Worm (Caenorhabditis elegans) whole organism, dauer: ENCODE data around the gene T14B4.9.
"Not testable (repeated sequence)": the region's sequence is repeated elsewhere in the genome, so short reads cannot be mapped to it uniquely, and the experiment has no call there.

Experiments used
- unc-62 ChIP-seq: sonication (generic microtip); optimal IDR thresholded peaks from 2 replicates; lab custom pipeline; 2017; ENCODE audit warnings: missing biosample characterization, missing genetic modification reagents, missing genetic modification characterization

The T14B4.9 gene

DNA sequence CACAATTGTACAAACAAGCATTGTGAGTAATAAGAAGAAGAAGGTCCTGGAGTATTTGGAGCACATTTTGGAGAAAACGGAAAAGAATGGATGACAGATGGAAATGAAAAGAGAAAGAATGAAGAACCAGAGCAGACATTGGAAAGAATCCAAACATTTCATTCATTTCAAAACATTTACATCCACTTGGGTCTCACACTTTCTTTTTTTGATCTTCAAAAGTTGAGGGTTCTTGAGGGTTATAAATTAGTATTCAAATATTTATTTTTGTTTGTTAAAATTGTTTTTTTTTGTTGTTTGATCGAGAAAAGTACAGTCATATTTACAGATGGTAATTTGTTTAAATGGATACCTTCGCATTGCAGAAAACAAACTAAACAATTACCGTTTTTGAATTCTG is at the start of gene T14B4.9:
T14B4.9 (minus strand) TSS at position 101 of the 400 bp plus-strand sequence.
- TF ChIP-seq unc-62 (GFP tag; lab: Kevin White, UChicago): no peak

DNA sequence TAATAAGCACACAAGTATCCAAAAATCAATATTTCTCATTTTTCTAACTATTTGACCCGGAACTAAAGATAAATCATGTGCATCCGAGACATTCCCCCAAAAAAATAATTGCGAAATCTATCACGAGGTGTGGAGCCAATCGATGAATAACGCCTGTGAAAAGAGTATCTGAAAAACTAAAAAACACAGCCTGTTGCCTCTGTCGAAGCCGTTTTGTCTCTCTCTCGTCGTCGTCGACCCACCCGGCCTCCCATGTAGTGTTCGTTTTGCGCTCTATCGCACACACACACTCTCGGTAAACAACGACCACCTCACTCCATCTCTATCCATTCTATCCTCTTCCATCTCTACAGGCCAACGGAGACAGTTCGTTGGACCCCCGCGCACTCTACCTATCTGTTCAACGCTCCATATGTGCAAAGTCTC is 49.1 kb upstream of the T14B4.9 start:
- TF ChIP-seq unc-62 (GFP tag; lab: Kevin White, UChicago): no peak

DNA sequence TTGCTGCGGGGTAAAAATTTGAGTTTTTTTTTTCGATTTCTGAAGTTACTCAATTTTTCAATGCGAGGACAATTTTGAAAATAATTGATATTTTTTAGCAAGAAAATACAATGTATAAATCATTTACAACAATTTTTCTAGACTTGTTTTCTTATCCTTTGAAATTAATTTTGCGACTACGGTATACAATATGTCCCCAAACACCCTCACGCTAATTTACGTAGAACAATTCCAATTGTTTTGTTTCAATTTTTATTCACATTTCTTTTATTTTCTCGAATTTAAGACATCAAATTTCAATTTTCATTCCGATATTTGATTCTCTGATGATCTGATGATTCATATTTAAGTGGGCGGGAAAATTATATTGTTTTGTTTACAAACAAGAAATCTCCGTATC is 48.4 kb upstream of the T14B4.9 start:
- no peak for TF ChIP-seq unc-62 (GFP tag; lab: Kevin White, UChicago)

DNA sequence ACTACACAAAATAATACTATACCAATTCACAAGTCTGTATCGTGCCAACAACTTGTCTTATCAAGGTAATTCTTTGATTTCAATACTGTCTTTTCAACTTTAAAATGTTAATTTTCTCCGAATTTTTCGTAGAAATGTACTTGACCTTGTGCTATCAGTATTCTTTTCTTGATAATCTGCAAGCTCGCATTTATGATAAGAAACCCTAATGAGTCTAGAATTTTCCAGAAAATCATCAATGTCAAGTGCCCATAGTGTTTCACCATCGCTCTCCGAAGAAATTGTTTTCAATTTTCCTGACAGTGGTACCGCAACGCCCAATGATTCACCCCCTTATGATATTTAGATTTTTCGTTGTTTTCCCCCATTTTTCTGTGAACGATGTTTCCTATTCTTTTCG is 47.6 kb upstream of the T14B4.9 start:
- no peak for TF ChIP-seq unc-62 (GFP tag; lab: Kevin White, UChicago)

DNA sequence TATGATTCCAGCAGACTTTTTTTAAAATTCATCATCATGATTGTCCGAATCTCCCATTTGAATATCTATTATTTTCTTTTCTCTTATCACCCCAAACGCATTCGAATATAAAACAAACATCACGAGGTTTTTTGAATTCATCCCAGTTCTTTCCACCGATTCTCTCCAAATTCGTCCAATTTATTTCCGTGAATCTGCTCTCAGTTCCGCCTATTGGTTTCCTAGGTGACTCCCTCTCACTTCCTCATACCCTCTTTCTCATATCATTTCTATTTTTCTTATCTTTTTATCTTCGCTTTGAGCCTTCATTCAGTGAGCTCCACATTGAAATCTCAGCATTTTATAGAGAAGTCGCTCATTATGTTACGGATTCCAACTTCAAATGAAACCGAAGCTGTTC is 45.5 kb upstream of the T14B4.9 start, which contains the start of gene T13C2.7:
T13C2.7 (plus strand) TSS at position 301 of the 400 bp plus-strand sequence.
- TF ChIP-seq unc-62 (GFP tag; lab: Kevin White, UChicago): no peak

DNA sequence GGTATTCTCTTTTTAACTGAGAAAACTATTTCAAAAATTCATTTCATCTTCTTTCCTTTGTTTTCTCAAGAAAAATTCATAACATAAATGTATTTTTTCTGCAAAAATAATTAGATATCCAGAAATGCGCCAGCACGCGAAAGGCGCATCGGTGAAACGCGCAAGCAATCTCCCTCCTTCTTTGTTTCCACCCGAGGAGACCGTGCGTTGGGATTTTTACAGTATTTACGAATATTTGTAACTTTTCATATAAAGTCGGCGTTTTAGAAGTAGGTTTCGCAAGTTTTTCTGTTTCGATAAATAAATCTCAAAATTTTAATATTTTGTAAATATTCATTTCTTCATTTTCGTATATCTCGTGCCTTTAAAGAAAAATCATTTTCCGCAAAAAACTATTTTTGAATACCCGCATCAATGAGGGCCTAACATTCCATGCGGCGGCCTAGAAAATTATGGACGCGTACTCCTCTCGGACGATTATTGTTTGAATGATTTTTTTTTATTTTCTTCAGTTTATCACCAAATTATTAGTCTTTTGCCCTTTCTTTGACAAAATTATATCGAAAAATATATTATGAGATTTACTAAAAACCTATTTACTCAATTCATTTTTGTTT is 42.9 kb upstream of the T14B4.9 start, which contains the start of gene ssup-72:
ssup-72 (plus strand) TSS at position 181 of the 617 bp plus-strand sequence.
- TF ChIP-seq unc-62 (GFP tag; lab: Kevin White, UChicago): no peak

DNA sequence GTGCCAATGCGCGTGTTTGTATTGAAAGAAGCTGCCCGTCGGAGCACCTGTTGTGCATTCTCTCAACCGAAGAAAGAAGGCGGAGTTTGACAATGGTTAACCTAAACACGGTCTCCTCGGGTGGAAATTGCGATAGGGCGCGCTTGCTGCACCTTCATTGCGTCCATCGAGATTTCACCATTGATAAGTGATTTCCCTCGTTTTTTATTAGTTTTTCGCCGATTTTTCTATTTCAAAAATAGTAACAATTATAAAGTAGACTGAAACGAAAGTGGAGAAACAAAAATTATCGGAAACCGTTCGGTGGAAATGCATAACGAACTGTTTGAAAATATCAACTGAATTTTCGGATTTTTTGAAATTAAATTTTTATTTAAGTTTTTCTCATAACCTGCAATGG is 41.5 kb upstream of the T14B4.9 start, which contains the start of gene agr-1:
agr-1 (minus strand) TSS at position 101 of the 400 bp plus-strand sequence.
- TF ChIP-seq unc-62 (GFP tag; lab: Kevin White, UChicago): not testable (repeated sequence)

DNA sequence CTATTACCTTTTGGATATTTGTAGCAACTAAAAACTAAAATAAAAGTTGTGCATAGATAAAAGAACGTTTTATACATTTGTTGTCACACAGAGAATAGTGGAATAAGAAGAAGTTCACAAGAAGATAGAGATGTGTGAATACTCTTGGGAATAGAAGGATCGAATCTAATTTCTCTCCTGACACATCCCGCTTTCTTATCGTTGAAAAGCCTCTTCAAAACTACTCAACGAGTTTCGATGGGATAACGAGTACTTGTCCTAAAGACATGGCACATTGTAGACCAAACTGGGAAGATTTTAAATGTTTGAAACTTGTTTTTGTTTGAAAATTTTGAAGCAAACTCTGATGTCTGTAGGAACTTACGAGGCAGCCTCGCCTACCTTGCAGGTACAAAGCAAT is 38.9 kb upstream of the T14B4.9 start:
- TF ChIP-seq unc-62 (GFP tag; lab: Kevin White, UChicago): no peak

DNA sequence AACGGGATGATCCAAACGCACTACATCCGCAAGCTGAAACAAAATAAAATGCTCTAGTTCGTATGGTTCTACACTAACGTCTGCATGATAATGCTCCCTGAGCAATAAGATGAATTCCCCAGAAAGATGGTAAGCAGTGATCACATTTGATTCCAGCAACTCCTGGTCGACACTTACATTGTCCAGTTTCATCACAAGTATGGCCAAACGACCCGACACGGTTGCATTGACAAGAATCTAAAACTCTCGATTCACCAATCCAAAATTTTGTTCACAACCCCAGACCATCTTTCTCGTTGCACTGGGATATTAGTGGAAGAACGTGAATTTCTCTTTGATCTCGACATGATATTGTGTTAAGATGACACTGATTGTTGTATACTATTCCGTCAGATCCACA is 36.4 kb upstream of the T14B4.9 start:
- no peak for TF ChIP-seq unc-62 (GFP tag; lab: Kevin White, UChicago)

DNA sequence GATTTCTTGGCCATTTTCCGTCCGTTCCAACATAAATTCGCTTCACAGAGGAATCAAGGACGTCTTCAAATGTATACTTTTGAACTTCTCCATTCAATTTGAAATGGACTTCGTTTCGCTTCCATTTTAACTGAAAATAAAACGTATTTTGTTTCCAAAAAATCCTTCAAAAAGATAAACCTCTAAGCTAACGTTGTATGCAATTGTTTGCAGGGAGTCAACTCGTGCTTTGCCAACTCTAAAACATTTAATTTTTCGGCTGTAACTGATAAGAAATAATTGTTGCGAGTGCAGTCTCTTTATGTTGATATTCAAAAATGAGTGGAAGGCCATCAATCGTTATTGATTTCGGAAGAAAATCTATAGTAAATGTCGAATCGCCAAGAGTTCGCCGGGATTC is 34.4 kb upstream of the T14B4.9 start, which contains the start of gene F41G3.18:
F41G3.18 (plus strand) TSS at position 301 of the 400 bp plus-strand sequence.
- TF ChIP-seq unc-62 (GFP tag; lab: Kevin White, UChicago): no peak

DNA sequence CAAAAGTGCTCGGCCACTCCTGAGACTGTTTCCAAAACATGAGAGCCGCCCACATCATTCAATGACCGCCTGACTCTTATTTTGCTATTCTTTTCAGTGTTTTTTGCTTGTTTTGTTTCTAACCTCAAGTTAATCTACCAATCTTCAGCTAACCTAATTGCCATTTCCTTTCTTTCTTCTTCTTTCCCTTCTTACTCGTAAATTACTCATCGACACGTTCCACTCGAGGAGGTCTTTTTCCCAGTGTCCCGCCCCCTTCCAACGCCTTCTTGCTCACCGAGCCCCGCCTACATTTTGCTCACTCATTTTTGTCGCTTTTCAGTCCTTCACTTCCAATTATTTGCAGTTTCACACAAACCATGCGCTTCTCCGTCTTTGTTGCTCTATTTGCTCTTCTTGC is 31.1 kb upstream of the T14B4.9 start, which contains the start of gene nlp-50:
nlp-50 (plus strand) TSS at position 301 of the 400 bp plus-strand sequence.
- no peak for TF ChIP-seq unc-62 (GFP tag; lab: Kevin White, UChicago)

DNA sequence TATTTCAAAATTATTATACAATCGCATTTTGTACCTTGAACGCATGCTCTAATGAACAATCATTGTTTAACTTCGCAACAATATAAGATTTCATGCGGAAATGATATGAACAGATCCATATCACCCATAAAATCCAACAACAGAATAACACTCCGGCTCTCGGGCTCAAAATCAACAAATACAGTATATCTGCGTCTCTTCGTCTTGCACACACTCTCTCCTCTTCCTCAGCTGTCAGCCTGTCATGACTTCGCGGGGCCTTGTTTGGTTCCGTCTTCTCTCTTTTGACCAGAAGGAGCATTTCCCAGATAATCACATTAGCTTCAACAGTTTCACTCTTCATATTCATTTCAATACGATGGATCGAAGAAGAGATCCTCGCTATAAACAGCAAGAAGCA is 22.6 kb upstream of the T14B4.9 start, which contains the start of gene F41G3.3:
F41G3.3 (plus strand) TSS at position 301 of the 400 bp plus-strand sequence.
- TF ChIP-seq unc-62 (GFP tag; lab: Kevin White, UChicago): no peak

DNA sequence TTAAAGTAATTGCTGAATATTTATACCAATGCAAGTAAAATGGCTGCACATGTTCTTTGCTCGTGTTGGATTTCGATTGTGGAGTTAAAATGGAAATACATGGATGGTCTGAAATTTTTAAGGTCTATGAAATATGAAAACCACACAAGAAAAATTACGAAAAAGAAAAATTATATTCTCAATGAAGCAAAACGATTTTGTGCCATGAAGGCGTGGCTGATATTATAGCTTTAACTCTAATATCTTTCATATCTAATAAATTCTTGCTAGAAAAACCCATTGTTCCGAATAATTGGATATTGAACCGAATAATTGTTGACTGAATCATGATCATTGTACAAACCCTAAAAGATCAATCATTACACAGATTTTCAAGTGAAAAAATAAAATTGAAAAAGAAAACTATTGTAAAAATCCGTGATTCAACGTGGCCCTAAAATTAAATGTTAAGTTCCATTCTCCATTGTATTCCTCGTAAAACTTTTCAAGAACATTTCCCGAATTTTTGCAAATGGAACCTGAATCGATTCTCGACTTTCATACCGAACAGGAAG is 21.1 kb upstream of the T14B4.9 start, which contains the start of the genes srx-95 and fis-1:
srx-95 (minus strand) TSS at position 101 of the 554 bp plus-strand sequence.
fis-1 (plus strand) TSS at position 504 of the 554 bp plus-strand sequence.
- TF ChIP-seq unc-62 (GFP tag; lab: Kevin White, UChicago): no peak

DNA sequence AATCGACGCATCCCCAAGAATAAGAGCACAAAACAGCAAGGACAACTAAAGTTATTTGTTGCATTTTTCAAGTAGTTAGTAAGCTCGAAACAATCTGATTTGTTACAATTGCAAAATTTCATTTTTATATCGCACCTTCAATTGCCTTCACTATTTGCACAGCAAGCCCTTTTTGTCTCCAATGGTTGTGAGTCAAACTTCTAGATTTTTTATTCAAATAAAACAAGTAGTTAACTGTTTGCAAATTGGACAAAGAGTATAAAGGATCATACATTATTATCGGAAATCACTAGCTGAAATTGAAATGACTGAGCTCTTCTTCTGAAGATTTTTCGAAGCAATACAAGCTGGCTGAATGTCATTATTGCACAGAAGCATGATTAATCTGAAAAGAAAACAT is 19.2 kb upstream of the T14B4.9 start, which contains the start of gene F41G3.21:
F41G3.21 (minus strand) TSS at position 101 of the 400 bp plus-strand sequence.
- TF ChIP-seq unc-62 (GFP tag; lab: Kevin White, UChicago): no peak

DNA sequence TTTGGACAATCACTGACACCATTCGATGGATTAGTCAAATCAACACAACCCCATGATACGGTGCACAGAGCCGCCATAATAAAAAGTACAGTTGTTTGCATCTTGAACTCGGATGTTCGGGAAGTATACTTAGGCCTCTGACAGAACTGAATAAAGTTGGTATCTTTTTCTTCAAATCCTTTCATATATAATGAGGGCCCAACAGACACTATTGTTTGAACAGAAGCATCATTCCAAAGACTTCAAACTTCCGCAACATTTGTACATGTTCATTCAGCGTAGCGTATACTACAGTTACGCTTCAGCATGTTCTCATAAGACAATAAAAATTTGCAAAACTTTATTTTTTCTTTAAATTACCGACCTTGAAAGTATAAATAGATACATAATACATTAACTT is 18.4 kb upstream of the T14B4.9 start, which contains the start of gene F41G3.19:
F41G3.19 (minus strand) TSS at position 101 of the 400 bp plus-strand sequence.
- TF ChIP-seq unc-62 (GFP tag; lab: Kevin White, UChicago): no peak

DNA sequence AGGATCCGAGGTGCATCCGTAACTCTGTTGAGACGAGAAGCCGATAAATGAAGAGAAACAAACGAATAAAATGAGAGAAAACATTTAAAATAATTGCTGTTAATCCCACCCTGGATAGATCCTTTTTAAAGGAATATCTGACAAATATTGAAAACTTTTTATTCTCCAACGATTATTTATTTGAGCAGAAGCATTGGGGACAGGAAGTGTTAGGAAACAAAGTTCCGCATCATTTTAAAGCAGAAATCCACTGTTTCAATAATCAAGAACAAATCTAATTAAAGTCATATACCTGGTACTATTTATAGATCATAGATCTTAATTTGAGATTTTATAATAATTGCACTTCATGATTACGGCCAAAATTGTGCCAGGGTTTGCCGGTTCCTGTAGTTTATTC is 17.3 kb upstream of the T14B4.9 start, which contains the start of gene F41G3.20:
F41G3.20 (minus strand) TSS at position 101 of the 400 bp plus-strand sequence.
- no peak for TF ChIP-seq unc-62 (GFP tag; lab: Kevin White, UChicago)
